Worm (Caenorhabditis elegans): ENCODE data around the gene gpa-12.

ce11 chrX:9251488-9251887 is 8.1 kb downstream of the gpa-12 start, which contains the start of gene pes-8:
- TF ChIP-seq ceh-36 (tag; optimal IDR thresholded peaks at IDR 0.05) (no peak), pes-1 (GFP tag; IDR thresholded peaks at IDR 0.05) (no peak), tbx-11 (GFP tag; IDR thresholded peaks at IDR 0.05) (no peak), ama-1 (optimal IDR thresholded peaks at IDR 0.05) (no peak), F13C5.2 (tag; optimal IDR thresholded peaks at IDR 0.05) (no peak), B0310.2 (tag; optimal IDR thresholded peaks at IDR 0.05) (no peak), sea-1 (GFP tag; conservative IDR thresholded peaks at IDR 0.05) (no peak), tra-4 (tag; optimal IDR thresholded peaks at IDR 0.05) (no peak), hmg-4 (GFP tag; optimal IDR thresholded peaks at IDR 0.05) (no peak), ets-7 (tag; optimal IDR thresholded peaks at IDR 0.05) (no peak), tbx-37 (GFP tag; conservative IDR thresholded peaks at IDR 0.05) (no peak), hnd-1 (tag; optimal IDR thresholded peaks at IDR 0.05) (no peak)
